Worm (Caenorhabditis elegans) whole organism, midembryonic: Measurements from ENCODE around the gene scav-4.

ENCODE experiments used
- T22C8.4 ChIP-seq: fragments of 200-800 bp; sonication (Bioruptor generic); IDR thresholded peaks from 2 replicates; pipeline ENCODE4 v1.3.6; 2022; ENCODE audit warnings: missing genetic modification characterization, missing compliant biosample characterization
- cog-1 ChIP-seq: sonication (generic microtip); optimal IDR thresholded peaks from 2 replicates; lab custom pipeline; 2016; ENCODE audit warnings: missing genetic modification characterization, missing compliant biosample characterization
- flt-1 ChIP-seq: fragments of 200-800 bp; sonication (Bioruptor generic); IDR thresholded peaks from 2 replicates; pipeline ENCODE4 v1.3.6; 2022; ENCODE audit warnings: missing genetic modification characterization, missing compliant biosample characterization
- klf-2 ChIP-seq: fragments of 200-800 bp; sonication (Bioruptor generic); conservative IDR thresholded peaks from 2 replicates; pipeline ENCODE4 v1.3.6; 2022; ENCODE audit warnings: missing genetic modification reagents, missing genetic modification characterization, missing compliant biosample characterization
- med-1 ChIP-seq: sonication (generic microtip); optimal IDR thresholded peaks from 2 replicates; lab custom pipeline; 2017; ENCODE audit warnings: missing genetic modification characterization, mild to moderate bottlenecking, missing compliant biosample characterization, antibody characterized with exemption, missing genetic modification reagents; ENCODE audit not compliant: insufficient read depth
- ref-1 ChIP-seq: fragments of 200-800 bp; sonication (Bioruptor generic); conservative IDR thresholded peaks from 2 replicates; pipeline ENCODE4 v1.3.6; 2022; ENCODE audit warnings: missing genetic modification reagents, missing genetic modification characterization, missing compliant biosample characterization
- tab-1 ChIP-seq: fragments of 200-800 bp; sonication (Bioruptor generic); IDR thresholded peaks from 2 replicates; pipeline ENCODE4 v1.3.6; 2022; ENCODE audit warnings: missing genetic modification characterization, missing compliant biosample characterization
- ztf-23 ChIP-seq: fragments of 200-800 bp; sonication (Bioruptor generic); IDR thresholded peaks from 2 replicates; pipeline ENCODE4 v1.3.6; 2022; ENCODE audit warnings: missing genetic modification reagents, missing genetic modification characterization, missing compliant biosample characterization
- ztf-29 ChIP-seq: fragments of 200-800 bp; sonication (Bioruptor generic); IDR thresholded peaks from 2 replicates; pipeline ENCODE4 v1.3.6; 2022; ENCODE audit warnings: missing genetic modification reagents, missing genetic modification characterization, missing compliant biosample characterization

The scav-4 gene

ce11 chrX:12981393-12981792 lies at the start of gene scav-4:
scav-4 (plus strand) TSS chrX:12981775.
- TF ChIP-seq ref-1 (GFP tag; lab: Robert Waterston, UW) (no peak), med-1 (no peak), flt-1 (GFP tag; lab: Robert Waterston, UW) (no peak), cog-1 (tag; lab: Kevin White, UChicago) (no peak), tab-1 (no peak), klf-2 (GFP tag; lab: Robert Waterston, UW) (no peak), ztf-23 (GFP tag; lab: Robert Waterston, UW) (no peak), ztf-29 (no peak), T22C8.4 (no peak)

- TF ChIP-seq ztf-23 (GFP tag; lab: Robert Waterston, UW) = no peak
- TF ChIP-seq ztf-29 = no peak
- no peak for TF ChIP-seq ref-1 (GFP tag; lab: Robert Waterston, UW)
- TF ChIP-seq cog-1 (tag; lab: Kevin White, UChicago) = no peak
- TF ChIP-seq tab-1 = no peak
- TF ChIP-seq flt-1 (GFP tag; lab: Robert Waterston, UW) = no peak
- no peak for TF ChIP-seq klf-2 (GFP tag; lab: Robert Waterston, UW)
- no peak for TF ChIP-seq med-1
- no peak for TF ChIP-seq T22C8.4
Measured at ce11 chrX:12934768-12935167, 46.8 kb upstream of the scav-4 start, which contains the start of gene gmap-1. gmap-1 (minus strand) TSS chrX:12934978.

- no peak for TF ChIP-seq T22C8.4
- no peak for TF ChIP-seq ztf-29
- TF ChIP-seq ztf-23 (GFP tag; lab: Robert Waterston, UW) = no peak
- no peak for TF ChIP-seq flt-1 (GFP tag; lab: Robert Waterston, UW)
- TF ChIP-seq ref-1 (GFP tag; lab: Robert Waterston, UW) = no peak
- no peak for TF ChIP-seq tab-1
- no peak for TF ChIP-seq med-1
- no peak for TF ChIP-seq klf-2 (GFP tag; lab: Robert Waterston, UW)
- no peak for TF ChIP-seq cog-1 (tag; lab: Kevin White, UChicago)
Measured at ce11 chrX:12935694-12936093, 45.9 kb upstream of the scav-4 start.

ce11 chrX:12937521-12937920 lies 44.1 kb upstream of the scav-4 start:
- TF ChIP-seq klf-2 (GFP tag; lab: Robert Waterston, UW) (no peak), med-1 (no peak), ztf-29 (no peak), ztf-23 (GFP tag; lab: Robert Waterston, UW) (no peak), tab-1 (no peak), flt-1 (GFP tag; lab: Robert Waterston, UW) (no peak), cog-1 (tag; lab: Kevin White, UChicago) (no peak), ref-1 (GFP tag; lab: Robert Waterston, UW) (no peak), T22C8.4 (no peak)

ce11 chrX:12940811-12941210 lies 40.8 kb upstream of the scav-4 start, which contains the start of gene gmap-3:
gmap-3 (minus strand) TSS chrX:12940958.
- TF ChIP-seq klf-2 (GFP tag; lab: Robert Waterston, UW) = no peak
- no peak for TF ChIP-seq ztf-29
- TF ChIP-seq cog-1 (tag; lab: Kevin White, UChicago) = no peak
- TF ChIP-seq flt-1 (GFP tag; lab: Robert Waterston, UW) = no peak
- TF ChIP-seq tab-1 = no peak
- no peak for TF ChIP-seq T22C8.4
- TF ChIP-seq ztf-23 (GFP tag; lab: Robert Waterston, UW) = no peak
- no peak for TF ChIP-seq med-1
- TF ChIP-seq ref-1 (GFP tag; lab: Robert Waterston, UW) = no peak

ce11 chrX:12942296-12942695 lies 39.3 kb upstream of the scav-4 start:
- TF ChIP-seq tab-1 (0 out of 2 replicates have a peak, but pooled peaks have one; percentile 25), med-1 (no peak), T22C8.4 (no peak), ztf-23 (GFP tag; lab: Robert Waterston, UW) (no peak)

ce11 chrX:12943166-12943565 lies 38.4 kb upstream of the scav-4 start, which contains the start of gene gmap-2:
gmap-2 (minus strand) TSS chrX:12943266.
- TF ChIP-seq T22C8.4 (no peak), ref-1 (GFP tag; lab: Robert Waterston, UW) (no peak), flt-1 (GFP tag; lab: Robert Waterston, UW) (no peak), cog-1 (tag; lab: Kevin White, UChicago) (no peak), ztf-29 (no peak), med-1 (no peak), tab-1 (no peak), klf-2 (GFP tag; lab: Robert Waterston, UW) (no peak), ztf-23 (GFP tag; lab: Robert Waterston, UW) (no peak)

ce11 chrX:12944661-12945060 lies 36.9 kb upstream of the scav-4 start:
- TF ChIP-seq klf-2 (GFP tag; lab: Robert Waterston, UW) (no peak), ztf-23 (GFP tag; lab: Robert Waterston, UW) (no peak), ztf-29 (no peak), ref-1 (GFP tag; lab: Robert Waterston, UW) (no peak), tab-1 (no peak)

- TF ChIP-seq flt-1 (GFP tag; lab: Robert Waterston, UW) = no peak
- no peak for TF ChIP-seq ztf-29
- no peak for TF ChIP-seq tab-1
- no peak for TF ChIP-seq klf-2 (GFP tag; lab: Robert Waterston, UW)
- TF ChIP-seq med-1 = no peak
- TF ChIP-seq cog-1 (tag; lab: Kevin White, UChicago) = no peak
- TF ChIP-seq ztf-23 (GFP tag; lab: Robert Waterston, UW) = no peak
- TF ChIP-seq ref-1 (GFP tag; lab: Robert Waterston, UW) = no peak
- TF ChIP-seq T22C8.4 = no peak
Measured at ce11 chrX:12946533-12946932, 35.0 kb upstream of the scav-4 start, which contains the start of gene C05E7.3. C05E7.3 (minus strand) TSS chrX:12946633.

ce11 chrX:12951175-12951574 lies 30.4 kb upstream of the scav-4 start:
- TF ChIP-seq cog-1 (tag; lab: Kevin White, UChicago) (no peak), med-1 (no peak), ztf-23 (GFP tag; lab: Robert Waterston, UW) (no peak), ztf-29 (no peak), flt-1 (GFP tag; lab: Robert Waterston, UW) (no peak), T22C8.4 (no peak), klf-2 (GFP tag; lab: Robert Waterston, UW) (no peak), ref-1 (GFP tag; lab: Robert Waterston, UW) (no peak), tab-1 (no peak)
